Worm (Caenorhabditis elegans): Measurements from ENCODE around the gene pitp-1.

ce11 chrIII:3546323-3546722 lies 16.7 kb upstream of the pitp-1 start, which contains the start of gene C54C6.7:
- TF ChIP-seq ama-1 (optimal IDR thresholded peaks at IDR 0.05) (no peak), ama-1 (GFP tag; optimal IDR thresholded peaks at IDR 0.05) (no peak), sea-2 (GFP tag; IDR thresholded peaks at IDR 0.05) (no peak), nfyb-1 (GFP tag; IDR thresholded peaks at IDR 0.05) (no peak), nfya-1 (tag; optimal IDR thresholded peaks at IDR 0.05; ENCODE audit: borderline replicate concordance, insufficient read depth) (no peak), egrh-3 (GFP tag; IDR thresholded peaks at IDR 0.05) (no peak), pha-4 (tag; optimal IDR thresholded peaks at IDR 0.05) (no peak), snpc-1.1 (tag; optimal IDR thresholded peaks at IDR 0.05; ENCODE audit: insufficient read depth) (no peak), mxl-1 (tag; optimal IDR thresholded peaks at IDR 0.05) (no peak)
